Fruit fly (Drosophila melanogaster) whole organism, embryonic: ENCODE measurements around the gene mbt.
A peak's percentile ranks its signal among the peaks of the same experiment; 100 is the strongest.

Experiments
- Antp ChIP-seq: fragments of 200-800 bp; sonication (Bioruptor generic); optimal IDR thresholded peaks from 3 replicates; lab custom pipeline; 2016; ENCODE audit warnings: missing biosample characterization, missing genetic modification characterization
- Asciz ChIP-seq: fragments of 200-800 bp; sonication (Bioruptor generic); optimal IDR thresholded peaks from 2 replicates; lab custom pipeline; 2017; ENCODE audit warnings: missing biosample characterization, mild to moderate bottlenecking, missing genetic modification characterization, missing genetic modification reagents
- BtbVII ChIP-seq: fragments of 200-800 bp; sonication (Bioruptor generic); optimal IDR thresholded peaks from 3 replicates; lab custom pipeline; 2017; ENCODE audit warnings: missing biosample characterization, mild to moderate bottlenecking, missing genetic modification characterization
- CG10565 ChIP-seq: fragments of 200-800 bp; sonication (Bioruptor generic); optimal IDR thresholded peaks from 3 replicates; lab custom pipeline; 2016; ENCODE audit warnings: missing biosample characterization, mild to moderate bottlenecking, missing genetic modification characterization
- CG11696 ChIP-seq: fragments of 200-800 bp; sonication (Bioruptor generic); IDR thresholded peaks from 2 replicates; pipeline ENCODE4 v1.3.6; 2022; ENCODE audit warnings: missing biosample characterization, missing genetic modification characterization
- CG12299 ChIP-seq: fragments of 200-800 bp; sonication (Bioruptor generic); optimal IDR thresholded peaks from 2 replicates; lab custom pipeline; 2018; ENCODE audit warnings: missing biosample characterization, mild to moderate bottlenecking, missing genetic modification characterization
- CG14050 ChIP-seq: fragments of 200-800 bp; sonication (Bioruptor generic); IDR thresholded peaks from 3 replicates; pipeline ENCODE4 v1.3.6; 2022; ENCODE audit warnings: missing biosample characterization, missing genetic modification characterization
- CG14710 ChIP-seq: fragments of 200-800 bp; sonication (Bioruptor generic); optimal IDR thresholded peaks from 3 replicates; lab custom pipeline; 2019; ENCODE audit warnings: missing biosample characterization, mild to moderate bottlenecking, missing genetic modification characterization, moderate library complexity
- CG17186 ChIP-seq: fragments of 200-800 bp; sonication (Bioruptor generic); optimal IDR thresholded peaks from 3 replicates; lab custom pipeline; 2017; ENCODE audit warnings: missing biosample characterization, missing genetic modification reagents, missing genetic modification characterization
- CG17612 ChIP-seq: fragments of 200-800 bp; sonication (Bioruptor generic); IDR thresholded peaks from 2 replicates; pipeline ENCODE4 v1.3.6; 2022; ENCODE audit warnings: missing biosample characterization, missing genetic modification characterization
- CG18011 ChIP-seq: fragments of 200-800 bp; sonication (Bioruptor generic); optimal IDR thresholded peaks from 2 replicates; lab custom pipeline; 2017; ENCODE audit warnings: missing biosample characterization, missing genetic modification characterization, mild to moderate bottlenecking, moderate library complexity, missing genotype
- CG2202 ChIP-seq: fragments of 200-800 bp; sonication (Bioruptor generic); optimal IDR thresholded peaks from 2 replicates; lab custom pipeline; 2018; ENCODE audit warnings: missing biosample characterization, mild to moderate bottlenecking, missing genetic modification characterization
- CG30020 ChIP-seq: fragments of 200-800 bp; optimal IDR thresholded peaks from 2 replicates; lab custom pipeline; 2019; ENCODE audit warnings: missing biosample characterization, mild to moderate bottlenecking, missing genetic modification characterization, moderate library complexity
- CG32532 ChIP-seq: fragments of 200-800 bp; sonication (Bioruptor generic); IDR thresholded peaks from 2 replicates; pipeline ENCODE4 v1.3.6; 2022; ENCODE audit warnings: missing biosample characterization, missing genetic modification characterization
- CG34224 ChIP-seq: fragments of 200-800 bp; sonication (Bioruptor generic); IDR thresholded peaks from 3 replicates; pipeline ENCODE4 v1.3.6; 2022; ENCODE audit warnings: missing biosample characterization, missing genetic modification characterization; ENCODE audit not compliant: partially characterized antibody
- CG4820 ChIP-seq: fragments of 200-800 bp; sonication (Bioruptor generic); optimal IDR thresholded peaks from 3 replicates; lab custom pipeline; 2016; ENCODE audit warnings: missing biosample characterization, missing genetic modification characterization
- CG6791 ChIP-seq: fragments of 200-800 bp; sonication (Bioruptor generic); IDR thresholded peaks from 3 replicates; pipeline ENCODE4 v1.3.6; 2022; ENCODE audit warnings: missing biosample characterization, missing genetic modification characterization; ENCODE audit not compliant: partially characterized antibody
- CG7271 ChIP-seq: fragments of 200-800 bp; sonication (Bioruptor generic); optimal IDR thresholded peaks from 2 replicates; lab custom pipeline; 2018; ENCODE audit warnings: missing biosample characterization, mild to moderate bottlenecking, missing genetic modification characterization, moderate library complexity
- CG9876 ChIP-seq: fragments of 200-800 bp; sonication (Bioruptor generic); optimal IDR thresholded peaks from 2 replicates; lab custom pipeline; 2016; ENCODE audit warnings: missing biosample characterization, missing genetic modification characterization
- CG9932 ChIP-seq: fragments of 200-800 bp; sonication (Bioruptor generic); IDR thresholded peaks from 2 replicates; pipeline ENCODE4 v1.3.6; 2022; ENCODE audit warnings: missing biosample characterization, missing genetic modification characterization
- CHES-1-like ChIP-seq: fragments of 200-800 bp; sonication (Bioruptor generic); optimal IDR thresholded peaks from 2 replicates; lab custom pipeline; 2016; ENCODE audit warnings: missing biosample characterization, missing genetic modification characterization
- Drgx ChIP-seq: fragments of 200-800 bp; sonication (Bioruptor generic); IDR thresholded peaks from 2 replicates; pipeline ENCODE4 v1.3.6; 2022; ENCODE audit warnings: missing biosample characterization, missing genetic modification characterization
- Elba2 ChIP-seq: fragments of 200-800 bp; sonication (Bioruptor generic); optimal IDR thresholded peaks from 3 replicates; lab custom pipeline; 2016; ENCODE audit warnings: missing biosample characterization, missing genetic modification characterization
- Fer3 ChIP-seq: fragments of 200-800 bp; sonication (Bioruptor generic); optimal IDR thresholded peaks from 2 replicates; lab custom pipeline; 2018; ENCODE audit warnings: missing biosample characterization, mild to moderate bottlenecking, missing genetic modification characterization, moderate library complexity
- HHEX ChIP-seq: fragments of 200-800 bp; sonication (Bioruptor generic); optimal IDR thresholded peaks from 3 replicates; lab custom pipeline; 2017; ENCODE audit warnings: missing biosample characterization, mild to moderate bottlenecking, missing genetic modification characterization, missing genetic modification reagents
- MBD-R2 ChIP-seq: fragments of 200-800 bp; sonication (Bioruptor generic); IDR thresholded peaks from 2 replicates; pipeline ENCODE4 v1.3.6; 2022; ENCODE audit warnings: missing biosample characterization, missing genetic modification characterization
- Mad ChIP-seq: fragments of 200-800 bp; sonication (Bioruptor generic); optimal IDR thresholded peaks from 2 replicates; lab custom pipeline; 2016; ENCODE audit warnings: missing biosample characterization, missing genetic modification characterization
- Max ChIP-seq: fragments of 200-800 bp; sonication (Bioruptor generic); optimal IDR thresholded peaks from 2 replicates; lab custom pipeline; 2016; ENCODE audit warnings: missing biosample characterization, mild to moderate bottlenecking, missing genetic modification characterization
- Neu2 ChIP-seq: fragments of 200-800 bp; sonication (Bioruptor generic); optimal IDR thresholded peaks from 3 replicates; lab custom pipeline; 2016; ENCODE audit warnings: missing biosample characterization, missing genetic modification characterization, borderline replicate concordance
- Vsx1 ChIP-seq: fragments of 200-800 bp; sonication (Bioruptor generic); optimal IDR thresholded peaks from 2 replicates; lab custom pipeline; 2017; ENCODE audit warnings: missing biosample characterization, mild to moderate bottlenecking, missing genetic modification characterization, missing genetic modification reagents
- Xrp1 ChIP-seq: fragments of 200-800 bp; sonication (Bioruptor generic); IDR thresholded peaks from 2 replicates; pipeline ENCODE4 v1.3.6; 2022; ENCODE audit warnings: missing biosample characterization, missing genetic modification characterization
- bbx ChIP-seq: fragments of 200-800 bp; sonication (Bioruptor generic); IDR thresholded peaks from 2 replicates; pipeline ENCODE4 v1.3.6; 2022; ENCODE audit warnings: missing biosample characterization, missing genetic modification characterization; ENCODE audit not compliant: partially characterized antibody
- bowl ChIP-seq: fragments of 200-800 bp; sonication (Bioruptor generic); IDR thresholded peaks from 2 replicates; pipeline ENCODE4 v1.3.6; 2022; ENCODE audit warnings: missing biosample characterization, missing genetic modification characterization
- cg ChIP-seq: fragments of 200-800 bp; sonication (Bioruptor generic); optimal IDR thresholded peaks from 3 replicates; lab custom pipeline; 2019; ENCODE audit warnings: missing biosample characterization, mild to moderate bottlenecking, missing genetic modification characterization, moderate library complexity
- chinmo ChIP-seq: fragments of 200-800 bp; sonication (Bioruptor generic); IDR thresholded peaks from 4 replicates; pipeline ENCODE4 v1.3.6; 2022; ENCODE audit warnings: missing biosample characterization, missing genetic modification characterization; ENCODE audit not compliant: partially characterized antibody
- chm ChIP-seq: fragments of 200-800 bp; sonication (Bioruptor generic); IDR thresholded peaks from 2 replicates; pipeline ENCODE4 v1.3.6; 2022; ENCODE audit warnings: missing biosample characterization, missing genetic modification characterization
- corto ChIP-seq: fragments of 200-800 bp; sonication (Bioruptor generic); optimal IDR thresholded peaks from 2 replicates; lab custom pipeline; 2016; ENCODE audit warnings: missing biosample characterization, mild to moderate bottlenecking, missing genetic modification characterization, moderate library complexity
- dm ChIP-seq: fragments of 200-800 bp; sonication (Bioruptor generic); optimal IDR thresholded peaks from 3 replicates; lab custom pipeline; 2016; ENCODE audit warnings: missing biosample characterization, missing genetic modification characterization
- esg ChIP-seq: fragments of 200-800 bp; sonication (Bioruptor generic); conservative IDR thresholded peaks from 2 replicates; pipeline ENCODE4 v1.3.6; 2022; ENCODE audit warnings: missing biosample characterization, missing genetic modification characterization
- eyg ChIP-seq: fragments of 200-800 bp; sonication (Bioruptor generic); optimal IDR thresholded peaks from 3 replicates; lab custom pipeline; 2016; ENCODE audit warnings: missing biosample characterization, missing genetic modification characterization
- fd96Cb ChIP-seq: fragments of 200-800 bp; sonication (Bioruptor generic); optimal IDR thresholded peaks from 2 replicates; lab custom pipeline; 2018; ENCODE audit warnings: missing biosample characterization, mild to moderate bottlenecking, missing genetic modification characterization, moderate library complexity
- gsb-n ChIP-seq: fragments of 200-800 bp; sonication (Bioruptor generic); optimal IDR thresholded peaks from 3 replicates; lab custom pipeline; 2018; ENCODE audit warnings: missing biosample characterization, mild to moderate bottlenecking, missing genetic modification characterization
- h ChIP-seq: fragments of >200 bp; optimal IDR thresholded peaks from 2 replicates; lab custom pipeline; 2017
- jigr1 ChIP-seq: fragments of 200-800 bp; sonication (Bioruptor generic); IDR thresholded peaks from 3 replicates; pipeline ENCODE4 v1.3.6; 2022; ENCODE audit warnings: missing biosample characterization, missing genetic modification characterization
- lola ChIP-seq, 3 experiments: fragments of >200 bp in 2 of 3; fragments of 200-800 bp in 1 of 3; sonication (Bioruptor generic) in 1 of 3; optimal IDR thresholded peaks; 2 replicates each; lab custom pipeline; 2017 to 2019; ENCODE audit warnings: missing biosample characterization in 3 of 3, missing genetic modification characterization in 3 of 3, mild to moderate bottlenecking in 1 of 3, moderate library complexity in 1 of 3
- oc ChIP-seq: fragments of 200-800 bp; sonication (Bioruptor generic); optimal IDR thresholded peaks from 2 replicates; lab custom pipeline; 2018; ENCODE audit warnings: missing biosample characterization, mild to moderate bottlenecking, missing genetic modification characterization, moderate library complexity
- onecut ChIP-seq: fragments of 200-800 bp; sonication (Bioruptor generic); IDR thresholded peaks from 2 replicates; pipeline ENCODE4 v1.3.6; 2022; ENCODE audit warnings: missing biosample characterization, missing genetic modification characterization
- schlank ChIP-seq: fragments of 200-800 bp; sonication (Bioruptor generic); optimal IDR thresholded peaks from 2 replicates; lab custom pipeline; 2018; ENCODE audit warnings: missing biosample characterization, mild to moderate bottlenecking, missing genetic modification characterization
- seq ChIP-seq: fragments of 200-800 bp; sonication (Bioruptor generic); IDR thresholded peaks from 2 replicates; pipeline ENCODE4 v1.3.6; 2022; ENCODE audit warnings: missing biosample characterization, missing genetic modification characterization
- tap ChIP-seq: fragments of 200-800 bp; optimal IDR thresholded peaks from 3 replicates; lab custom pipeline; 2019; ENCODE audit warnings: missing biosample characterization, mild to moderate bottlenecking, missing genetic modification characterization, moderate library complexity
- unc-4 ChIP-seq: fragments of 200-800 bp; sonication (Bioruptor generic); IDR thresholded peaks from 2 replicates; pipeline ENCODE4 v1.3.6; 2022; ENCODE audit warnings: missing biosample characterization, missing genetic modification characterization; ENCODE audit not compliant: partially characterized antibody

Gene mbt

DNA sequence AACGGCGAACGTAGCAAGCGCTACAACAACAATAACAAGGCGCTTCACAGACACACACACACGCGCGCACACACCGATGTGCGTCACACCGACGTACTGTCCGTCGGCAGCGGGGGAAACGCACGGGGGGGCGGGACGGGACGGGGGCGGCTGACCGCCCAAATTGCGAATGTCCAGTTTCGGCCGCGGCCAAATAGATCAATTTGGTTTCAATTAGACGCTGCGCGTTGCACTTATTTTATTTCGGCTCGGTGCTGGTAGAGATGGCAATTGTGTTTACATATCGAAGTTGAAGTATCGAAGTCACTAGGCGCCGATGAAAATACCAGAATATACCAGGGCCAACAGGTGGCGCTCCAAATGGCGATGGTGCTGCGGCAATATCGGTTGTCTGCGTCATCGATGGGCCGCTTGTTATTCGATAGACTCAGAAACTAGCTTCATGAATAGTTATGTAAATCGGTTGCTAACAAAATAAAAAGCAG lies 26.7 kb downstream of the mbt start, which contains the start of gene Rok (continued):
- TF ChIP-seq CG6791 (GFP tag; lab: Robert Waterston, UW): peak; percentile 87
- no peak for TF ChIP-seq Mad (GFP tag; lab: Kevin White, UChicago)
- TF ChIP-seq CG2202 (tag; lab: Kevin White, UChicago): no peak
- TF ChIP-seq fd96Cb: no peak
- no peak for TF ChIP-seq seq (GFP tag; lab: Robert Waterston, UW)
- peak; percentile 57; the same call in 2 of the 3 replicates for TF ChIP-seq CG34224 (GFP tag; lab: Robert Waterston, UW)
- TF ChIP-seq bbx (GFP tag; lab: Robert Waterston, UW): peak; percentile 89
- peak; percentile 46 for TF ChIP-seq CG17186 (GFP tag; lab: Kevin White, UChicago)
- no peak for TF ChIP-seq lola (GFP tag; optimal IDR thresholded peaks at IDR 0.05; lab: Kevin White, UChicago)
- TF ChIP-seq Neu2: peak; percentile 96
- no peak for TF ChIP-seq schlank (tag; lab: Kevin White, UChicago)
- peak; percentile 76; the same call in 3 of the 4 replicates for TF ChIP-seq chinmo (GFP tag; lab: Robert Waterston, UW)
- no peak for TF ChIP-seq h (lab: Kevin White, UChicago)
- no peak for TF ChIP-seq Xrp1 (GFP tag; lab: Robert Waterston, UW)
- TF ChIP-seq Elba2 (GFP tag; lab: Kevin White, UChicago): no peak
- no peak for TF ChIP-seq gsb-n (tag; lab: Kevin White, UChicago)
- no peak for TF ChIP-seq Fer3 (tag; lab: Kevin White, UChicago)
- no peak for TF ChIP-seq CG4820
- no peak for TF ChIP-seq Drgx (GFP tag; lab: Robert Waterston, UW)
- no peak for TF ChIP-seq BtbVII (GFP tag; lab: Kevin White, UChicago)
- no peak for TF ChIP-seq CG12299 (tag; lab: Kevin White, UChicago)
- TF ChIP-seq Asciz: no peak
- no peak for TF ChIP-seq chm (GFP tag; lab: Robert Waterston, UW)
- no peak for TF ChIP-seq dm (GFP tag; lab: Kevin White, UChicago)
- TF ChIP-seq MBD-R2 (GFP tag; lab: Robert Waterston, UW): peak; percentile 62; the same call in 1 of the 2 replicates
- no peak for TF ChIP-seq HHEX
- TF ChIP-seq CG10565 (GFP tag; lab: Kevin White, UChicago): no peak
- no peak for TF ChIP-seq CHES-1-like
- no peak for TF ChIP-seq CG18011 (GFP tag; lab: Kevin White, UChicago)
- no peak for TF ChIP-seq Max (GFP tag; lab: Kevin White, UChicago)
- TF ChIP-seq CG14050 (GFP tag; lab: Robert Waterston, UW): no peak
- no peak for TF ChIP-seq bowl (GFP tag; lab: Robert Waterston, UW)
- peak; percentile 9 for TF ChIP-seq Antp (GFP tag; lab: Kevin White, UChicago)
- no peak for TF ChIP-seq CG9876 (GFP tag; lab: Kevin White, UChicago)
- no peak for TF ChIP-seq jigr1
- TF ChIP-seq onecut (GFP tag; lab: Robert Waterston, UW): no peak
- no peak for TF ChIP-seq tap
- TF ChIP-seq CG14710 (tag; lab: Kevin White, UChicago): no peak
- TF ChIP-seq CG11696: no peak
- TF ChIP-seq CG17612 (GFP tag; lab: Robert Waterston, UW): no peak
- peak; percentile 99 for TF ChIP-seq cg (GFP tag; lab: Kevin White, UChicago)
- TF ChIP-seq corto: no peak
- TF ChIP-seq Vsx1 (GFP tag; lab: Kevin White, UChicago): no peak
- TF ChIP-seq unc-4 (GFP tag; lab: Robert Waterston, UW): peak; percentile 74
- TF ChIP-seq oc (tag; lab: Kevin White, UChicago): no peak
- no peak for TF ChIP-seq esg (GFP tag; lab: Robert Waterston, UW)
- no peak for TF ChIP-seq CG7271 (tag; lab: Kevin White, UChicago)
- peak; percentile 34 for TF ChIP-seq CG9932 (GFP tag; lab: Robert Waterston, UW)
- no peak for TF ChIP-seq eyg (GFP tag; lab: Kevin White, UChicago)
- peak; percentile 46 for TF ChIP-seq CG30020 (tag; lab: Kevin White, UChicago)
- no peak for TF ChIP-seq CG32532 (GFP tag; lab: Robert Waterston, UW)
